Fruit fly (Drosophila melanogaster): ENCODE results near the gene CG32219.
A peak's percentile ranks its signal among the peaks of the same experiment; 100 is the strongest.

DNA sequence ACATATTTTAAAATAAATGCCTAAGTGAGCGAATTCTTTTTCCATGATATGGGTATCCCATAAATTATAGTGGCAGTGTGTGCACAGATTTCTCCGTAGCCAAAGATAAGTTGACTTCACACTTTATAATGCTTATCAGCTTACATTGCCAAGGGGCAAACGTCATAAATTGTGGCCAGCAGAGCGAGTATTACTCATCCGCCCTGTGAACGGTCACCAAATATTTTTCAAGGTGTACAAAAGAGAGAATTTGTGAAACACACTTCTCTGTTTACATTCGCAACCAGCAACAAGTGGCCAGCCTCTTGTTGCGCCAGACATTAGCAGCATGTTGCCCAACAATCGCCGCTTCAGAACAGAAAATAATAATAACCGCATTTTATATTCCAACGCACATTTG, 18.0 kb downstream of the CG32219 start:
- TF ChIP-seq CG12104 (GFP tag; optimal IDR thresholded peaks at IDR 0.05) (no peak), Eip74EF (GFP tag; optimal IDR thresholded peaks at IDR 0.05) (no peak), tgo (GFP tag; IDR thresholded peaks at IDR 0.05) (no peak), CG3726 (GFP tag; IDR thresholded peaks at IDR 0.05) (no peak; the same call in 2 of the 3 replicates), jigr1 (GFP tag; IDR thresholded peaks at IDR 0.05) (no peak), sens-2 (GFP tag; IDR thresholded peaks at IDR 0.05) (peak; percentile 77), CG6813 (GFP tag; optimal IDR thresholded peaks at IDR 0.05) (peak; percentile 56), CG13424 (tag; optimal IDR thresholded peaks at IDR 0.05) (peak; percentile 24), zfh2 (GFP tag; optimal IDR thresholded peaks at IDR 0.05) (no peak), aop (GFP tag; IDR thresholded peaks at IDR 0.05) (no peak)

Data from whole organism, embryonic.